Fruit fly (Drosophila melanogaster): ENCODE measurements around the gene Rim2.

DNA sequence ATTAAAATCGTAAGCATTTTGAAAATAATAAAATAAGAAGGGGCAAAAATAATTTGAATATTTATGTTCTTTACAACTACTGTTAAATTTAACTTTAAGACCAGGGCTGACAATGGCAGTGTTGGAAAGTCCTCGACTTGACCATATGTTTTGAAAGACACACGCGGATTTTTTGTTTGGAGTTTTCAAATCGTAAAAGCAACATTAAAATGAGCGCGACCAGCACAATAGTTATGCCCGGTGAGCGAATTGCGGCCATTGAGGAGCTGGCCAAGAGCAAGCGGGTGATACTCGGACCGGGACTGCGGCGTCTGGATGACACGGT, 4.4 kb upstream of the Rim2 start, which contains the start of gene Rrp40:
- TF ChIP-seq usp (GFP tag; optimal IDR thresholded peaks at IDR 0.05) = no peak
- TF ChIP-seq Dll (optimal IDR thresholded peaks at IDR 0.05) = no peak
- TF ChIP-seq pan (optimal IDR thresholded peaks at IDR 0.05) = no peak

Data from whole organism.